Worm (Caenorhabditis elegans) whole organism, late embryonic: ENCODE measurements around the gene fat-6.

Experiments used
- C38D4.7 ChIP-seq: fragments of 200-800 bp; sonication (Bioruptor generic); optimal IDR thresholded peaks from 2 replicates; lab custom pipeline; 2018; ENCODE audit warnings: mild to moderate bottlenecking, missing genetic modification characterization, moderate library complexity, missing compliant biosample characterization
- K09A11.1 ChIP-seq: sonication (generic microtip); optimal IDR thresholded peaks from 2 replicates; lab custom pipeline; 2017; ENCODE audit warnings: antibody characterized with exemption, mild to moderate bottlenecking, missing genetic modification characterization, missing compliant biosample characterization; ENCODE audit not compliant: insufficient read depth
- Y22D7AL.16 ChIP-seq: sonication (generic microtip); optimal IDR thresholded peaks from 2 replicates; lab custom pipeline; 2016; ENCODE audit warnings: missing genetic modification characterization, missing compliant biosample characterization
- ceh-14 ChIP-seq: sonication (generic microtip); optimal IDR thresholded peaks from 2 replicates; lab custom pipeline; 2016; ENCODE audit warnings: missing genotype, missing genetic modification characterization, missing compliant biosample characterization
- ceh-19 ChIP-seq: fragments of 200-800 bp; sonication (Bioruptor generic); optimal IDR thresholded peaks from 2 replicates; lab custom pipeline; 2018; ENCODE audit warnings: mild to moderate bottlenecking, missing genetic modification characterization, missing compliant biosample characterization
- ceh-2 ChIP-seq: sonication (generic microtip); optimal IDR thresholded peaks from 2 replicates; lab custom pipeline; 2016; ENCODE audit warnings: missing genotype, missing genetic modification characterization, missing compliant biosample characterization
- ceh-30 ChIP-seq: fragments of 150-350 bp; optimal IDR thresholded peaks from 2 replicates; lab custom pipeline; 2014; ENCODE audit warnings: missing biosample characterization, missing genetic modification characterization
- ceh-31 ChIP-seq: sonication (generic microtip); optimal IDR thresholded peaks from 2 replicates; lab custom pipeline; 2016; ENCODE audit warnings: missing genetic modification characterization, missing compliant biosample characterization
- ceh-34 ChIP-seq: sonication (generic microtip); optimal IDR thresholded peaks from 2 replicates; lab custom pipeline; 2016; ENCODE audit warnings: mild to moderate bottlenecking, missing genetic modification characterization, missing compliant biosample characterization
- ceh-45 ChIP-seq: fragments of 200-800 bp; sonication (Bioruptor generic); IDR thresholded peaks from 2 replicates; pipeline ENCODE4 v1.3.6; 2022; ENCODE audit warnings: missing genetic modification reagents, missing genetic modification characterization, missing compliant biosample characterization
- ceh-48 ChIP-seq: sonication (generic microtip); optimal IDR thresholded peaks from 2 replicates; lab custom pipeline; 2016; ENCODE audit warnings: missing genetic modification characterization, inconsistent platforms, missing compliant biosample characterization
- ceh-6 ChIP-seq: fragments of 200-800 bp; sonication (Bioruptor generic); optimal IDR thresholded peaks from 2 replicates; lab custom pipeline; 2018; ENCODE audit warnings: mild to moderate bottlenecking, missing genetic modification characterization, missing compliant biosample characterization
- ceh-9 ChIP-seq: sonication (generic microtip); optimal IDR thresholded peaks from 2 replicates; lab custom pipeline; 2016; ENCODE audit warnings: mild to moderate bottlenecking, missing genetic modification characterization, inconsistent platforms, missing compliant biosample characterization
- dmd-4 ChIP-seq: sonication (generic microtip); optimal IDR thresholded peaks from 2 replicates; lab custom pipeline; 2016; ENCODE audit warnings: borderline replicate concordance, missing genetic modification characterization, missing compliant biosample characterization
- dve-1 ChIP-seq: sonication (generic microtip); optimal IDR thresholded peaks from 2 replicates; lab custom pipeline; 2017; ENCODE audit warnings: antibody characterized with exemption, mild to moderate bottlenecking, missing genetic modification characterization, missing compliant biosample characterization
- elt-2 ChIP-seq: sonication (generic microtip); optimal IDR thresholded peaks from 2 replicates; lab custom pipeline; 2016; ENCODE audit warnings: missing genetic modification reagents, missing genetic modification characterization, missing compliant biosample characterization
- elt-4 ChIP-seq: sonication (generic microtip); optimal IDR thresholded peaks from 2 replicates; lab custom pipeline; 2016; ENCODE audit warnings: missing genetic modification characterization, missing compliant biosample characterization
- ets-4 ChIP-seq: sonication (generic microtip); optimal IDR thresholded peaks from 2 replicates; lab custom pipeline; 2016; ENCODE audit warnings: missing genetic modification characterization, missing compliant biosample characterization
- eyg-1 ChIP-seq: sonication (generic microtip); optimal IDR thresholded peaks from 2 replicates; lab custom pipeline; 2016; ENCODE audit warnings: missing genotype, missing genetic modification characterization, missing compliant biosample characterization
- fax-1 ChIP-seq: sonication (generic microtip); optimal IDR thresholded peaks from 2 replicates; lab custom pipeline; 2016; ENCODE audit warnings: missing genotype, missing genetic modification characterization, missing compliant biosample characterization
- fkh-10 ChIP-seq: fragments of 150-350 bp; optimal IDR thresholded peaks from 2 replicates; lab custom pipeline; 2014; ENCODE audit warnings: missing biosample characterization, missing genetic modification reagents, missing genetic modification characterization
- gmeb-2 ChIP-seq: sonication (generic microtip); optimal IDR thresholded peaks from 2 replicates; lab custom pipeline; 2016; ENCODE audit warnings: missing genetic modification characterization, inconsistent platforms, missing compliant biosample characterization
- hlh-15 ChIP-seq: sonication (generic microtip); optimal IDR thresholded peaks from 2 replicates; lab custom pipeline; 2016; ENCODE audit warnings: missing genetic modification characterization, missing compliant biosample characterization
- hlh-6 ChIP-seq: sonication (generic microtip); optimal IDR thresholded peaks from 2 replicates; lab custom pipeline; 2016; ENCODE audit warnings: missing genotype, missing genetic modification characterization, missing compliant biosample characterization
- lim-6 ChIP-seq: sonication (generic microtip); optimal IDR thresholded peaks from 2 replicates; lab custom pipeline; 2016; ENCODE audit warnings: missing genetic modification characterization, missing compliant biosample characterization
- madf-2 ChIP-seq: sonication (generic microtip); optimal IDR thresholded peaks from 2 replicates; lab custom pipeline; 2017; ENCODE audit warnings: missing genetic modification characterization, missing compliant biosample characterization
- nhr-11 ChIP-seq: fragments of 150-350 bp; optimal IDR thresholded peaks from 2 replicates; lab custom pipeline; 2014; ENCODE audit warnings: missing biosample characterization, missing genetic modification characterization
- npax-4 ChIP-seq: sonication (generic microtip); optimal IDR thresholded peaks from 2 replicates; lab custom pipeline; 2016; ENCODE audit warnings: missing genetic modification characterization, missing compliant biosample characterization
- odd-2 ChIP-seq: sonication (generic microtip); optimal IDR thresholded peaks from 2 replicates; lab custom pipeline; 2017; ENCODE audit warnings: antibody characterized with exemption, mild to moderate bottlenecking, missing genetic modification characterization, missing compliant biosample characterization
- pag-3 ChIP-seq: sonication (generic microtip); optimal IDR thresholded peaks from 2 replicates; lab custom pipeline; 2016; ENCODE audit warnings: missing compliant biosample characterization, missing genetic modification characterization, borderline replicate concordance
- pat-9 ChIP-seq: fragments of 200-800 bp; sonication (Bioruptor generic); optimal IDR thresholded peaks from 2 replicates; lab custom pipeline; 2018; ENCODE audit warnings: mild to moderate bottlenecking, missing genetic modification characterization, moderate library complexity, missing compliant biosample characterization
- pha-2 ChIP-seq: sonication (generic microtip); optimal IDR thresholded peaks from 2 replicates; lab custom pipeline; 2017; ENCODE audit warnings: mild to moderate bottlenecking, missing genetic modification characterization, missing compliant biosample characterization
- pqm-1 ChIP-seq: sonication (generic microtip); optimal IDR thresholded peaks from 2 replicates; lab custom pipeline; 2016; ENCODE audit warnings: missing genetic modification characterization, missing compliant biosample characterization
- pros-1 ChIP-seq: fragments of 150-350 bp; optimal IDR thresholded peaks from 2 replicates; lab custom pipeline; 2014; ENCODE audit warnings: missing biosample characterization, missing genetic modification reagents, missing genetic modification characterization
- ref-2 ChIP-seq: sonication (generic microtip); optimal IDR thresholded peaks from 2 replicates; lab custom pipeline; 2016; ENCODE audit warnings: missing genetic modification characterization, missing compliant biosample characterization
- rnt-1 ChIP-seq: sonication (generic microtip); optimal IDR thresholded peaks from 2 replicates; lab custom pipeline; 2016; ENCODE audit warnings: missing genetic modification characterization, missing compliant biosample characterization
- sox-2 ChIP-seq: fragments of 200-800 bp; sonication (Bioruptor generic); IDR thresholded peaks from 2 replicates; pipeline ENCODE4 v1.3.6; 2022; ENCODE audit warnings: missing genetic modification reagents, missing genetic modification characterization, missing compliant biosample characterization
- syd-9 ChIP-seq: sonication (generic microtip); optimal IDR thresholded peaks from 2 replicates; lab custom pipeline; 2016; ENCODE audit warnings: mild to moderate bottlenecking, missing genetic modification characterization, moderate library complexity, missing compliant biosample characterization
- tbx-2 ChIP-seq: sonication (generic microtip); optimal IDR thresholded peaks from 2 replicates; lab custom pipeline; 2016; ENCODE audit warnings: missing genetic modification characterization, missing compliant biosample characterization
- tbx-7 ChIP-seq: sonication (generic microtip); optimal IDR thresholded peaks from 2 replicates; lab custom pipeline; 2016; ENCODE audit warnings: missing genotype, missing genetic modification characterization, missing compliant biosample characterization
- ttx-3 ChIP-seq: sonication (generic microtip); optimal IDR thresholded peaks from 2 replicates; lab custom pipeline; 2016; ENCODE audit warnings: missing genetic modification reagents, missing genetic modification characterization, missing compliant biosample characterization
- unc-3 ChIP-seq, 2 experiments: fragments of 200-800 bp in 1 of 2; sonication (Bioruptor generic) in 1 of 2; sonication (generic microtip) in 1 of 2; conservative IDR thresholded peaks in 1 of 2; optimal IDR thresholded peaks in 1 of 2; 2 replicates each; pipeline versions ENCODE4 v1.3.6 to Lab custom; 2016 to 2022; ENCODE audit warnings: missing compliant biosample characterization in 2 of 2, missing genetic modification characterization in 2 of 2, missing genetic modification reagents in 1 of 2
- unc-55 ChIP-seq: sonication (generic microtip); optimal IDR thresholded peaks from 2 replicates; lab custom pipeline; 2017; ENCODE audit warnings: missing biosample characterization, missing genetic modification reagents, missing genetic modification characterization
- unc-86 ChIP-seq: sonication (generic microtip); optimal IDR thresholded peaks from 2 replicates; lab custom pipeline; 2016; ENCODE audit warnings: missing genetic modification characterization, missing compliant biosample characterization
- zip-5 ChIP-seq: sonication (generic microtip); optimal IDR thresholded peaks from 2 replicates; lab custom pipeline; 2016; ENCODE audit warnings: missing genetic modification characterization, missing compliant biosample characterization
- ztf-16 ChIP-seq: sonication (generic microtip); optimal IDR thresholded peaks from 2 replicates; lab custom pipeline; 2017; ENCODE audit warnings: missing genetic modification characterization, missing compliant biosample characterization

Gene fat-6

ce11 chrIV:11885313-11885712 is 30.2 kb downstream of the fat-6 start, which contains the start of gene let-653:
Gene let-653 (plus strand): TSS chrIV:11885613.
- TF ChIP-seq nhr-11 (tag; lab: Kevin White, UChicago) (no peak), zip-5 (tag; lab: Kevin White, UChicago) (no peak), npax-4 (tag; lab: Kevin White, UChicago) (no peak), ceh-9 (tag; lab: Kevin White, UChicago) (no peak), ceh-31 (tag; lab: Kevin White, UChicago) (no peak), eyg-1 (no peak), tbx-7 (no peak), fax-1 (no peak), fkh-10 (no peak), madf-2 (tag; lab: Kevin White, UChicago) (no peak), ref-2 (tag; lab: Kevin White, UChicago) (no peak), ceh-30 (tag; lab: Kevin White, UChicago) (no peak), lim-6 (tag; lab: Kevin White, UChicago) (no peak), ceh-19 (GFP tag; lab: Kevin White, UChicago) (no peak)

ce11 chrIV:11883478-11883877 is 32.0 kb downstream of the fat-6 start:
- no peak for TF ChIP-seq ceh-45 (GFP tag; lab: Robert Waterston, UW)
- TF ChIP-seq ttx-3 (tag; lab: Kevin White, UChicago): no peak
- TF ChIP-seq rnt-1: no peak
- no peak for TF ChIP-seq ztf-16 (tag; lab: Kevin White, UChicago)
- no peak for TF ChIP-seq ceh-6 (GFP tag; lab: Kevin White, UChicago)
- TF ChIP-seq elt-4 (tag; lab: Kevin White, UChicago): no peak
- no peak for TF ChIP-seq pat-9
- TF ChIP-seq ceh-34 (tag; lab: Kevin White, UChicago): no peak
- TF ChIP-seq unc-3 (GFP tag; conservative IDR thresholded peaks at IDR 0.05; lab: Robert Waterston, UW): no peak
- TF ChIP-seq unc-3 (tag; optimal IDR thresholded peaks at IDR 0.05; lab: Kevin White, UChicago): no peak

DNA sequence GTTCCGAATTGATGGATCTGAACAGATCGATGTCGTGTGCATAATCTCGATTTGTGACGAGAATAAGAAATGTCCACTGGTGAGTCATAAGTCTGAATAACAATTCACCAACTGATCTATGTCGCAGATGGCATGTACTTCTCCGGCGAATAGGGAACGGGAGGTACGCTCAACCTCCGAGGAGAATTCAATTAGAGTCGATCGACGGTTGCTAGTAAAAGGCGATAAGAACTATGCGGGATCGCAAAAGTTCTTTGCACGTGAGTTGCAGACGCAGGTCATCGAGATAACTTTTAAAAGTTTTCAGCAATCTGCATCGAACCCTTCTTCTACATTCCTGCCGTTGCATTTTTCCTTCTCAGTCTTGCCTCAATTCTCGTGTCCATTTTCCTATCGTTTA is 33.0 kb downstream of the fat-6 start:
- no peak for TF ChIP-seq unc-55
- no peak for TF ChIP-seq pag-3 (tag; lab: Kevin White, UChicago)
- no peak for TF ChIP-seq hlh-15 (tag; lab: Kevin White, UChicago)
- no peak for TF ChIP-seq unc-86 (tag; lab: Kevin White, UChicago)
- TF ChIP-seq ets-4: no peak
- TF ChIP-seq fkh-10: no peak
- no peak for TF ChIP-seq pat-9
- TF ChIP-seq syd-9 (tag; lab: Kevin White, UChicago): no peak
- TF ChIP-seq zip-5 (tag; lab: Kevin White, UChicago): no peak
- TF ChIP-seq ceh-14 (tag; lab: Kevin White, UChicago): no peak
- no peak for TF ChIP-seq pqm-1 (tag; lab: Kevin White, UChicago)
- TF ChIP-seq ceh-45 (GFP tag; lab: Robert Waterston, UW): no peak
- no peak for TF ChIP-seq ceh-9 (tag; lab: Kevin White, UChicago)
- TF ChIP-seq ceh-34 (tag; lab: Kevin White, UChicago): no peak
- TF ChIP-seq ceh-2: no peak
- no peak for TF ChIP-seq C38D4.7 (GFP tag; lab: Kevin White, UChicago)
- no peak for TF ChIP-seq dve-1 (tag; lab: Kevin White, UChicago)
- TF ChIP-seq hlh-6 (tag; lab: Kevin White, UChicago): no peak
- TF ChIP-seq ceh-48: no peak

DNA sequence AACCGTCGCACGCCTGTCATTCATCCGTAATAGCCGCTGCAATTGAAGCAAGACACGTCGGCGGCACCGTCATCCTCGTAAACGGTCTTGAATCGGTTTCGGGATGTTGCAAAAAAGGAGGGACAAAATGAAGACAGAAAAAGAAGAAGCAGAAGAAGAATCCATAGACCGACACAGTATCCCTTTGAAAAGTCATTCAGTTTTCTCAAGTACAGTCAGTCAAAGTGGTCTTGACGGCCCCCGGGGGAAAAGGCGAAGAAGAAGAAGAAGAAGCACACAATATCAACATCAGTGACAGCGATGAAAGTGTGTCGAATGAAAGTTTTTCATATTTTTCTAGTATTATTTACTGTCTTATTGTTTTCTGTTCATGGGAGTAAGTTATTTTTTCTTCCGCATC is 37.2 kb downstream of the fat-6 start, which contains the start of gene cutl-27:
Gene cutl-27 (plus strand): TSS at position 301 of the 400 bp plus-strand sequence.
- TF ChIP-seq dve-1 (tag; lab: Kevin White, UChicago): no peak
- TF ChIP-seq unc-86 (tag; lab: Kevin White, UChicago): no peak
- no peak for TF ChIP-seq tbx-2 (tag; lab: Kevin White, UChicago)
- TF ChIP-seq pha-2 (tag; lab: Kevin White, UChicago): no peak
- no peak for TF ChIP-seq elt-2 (tag; lab: Kevin White, UChicago)
- TF ChIP-seq ceh-34 (tag; lab: Kevin White, UChicago): no peak
- no peak for TF ChIP-seq elt-4 (tag; lab: Kevin White, UChicago)
- TF ChIP-seq tbx-7: no peak
- no peak for TF ChIP-seq odd-2 (tag; lab: Kevin White, UChicago)
- TF ChIP-seq pros-1 (tag; lab: Kevin White, UChicago): no peak
- TF ChIP-seq gmeb-2: no peak
- TF ChIP-seq pag-3 (tag; lab: Kevin White, UChicago): no peak
- TF ChIP-seq nhr-11 (tag; lab: Kevin White, UChicago): no peak
- no peak for TF ChIP-seq Y22D7AL.16 (tag; lab: Kevin White, UChicago)
- TF ChIP-seq dmd-4: no peak
- TF ChIP-seq sox-2 (GFP tag; lab: Robert Waterston, UW): no peak
- TF ChIP-seq K09A11.1: no peak
- TF ChIP-seq, all 69 proteins: peak for 0
